Fruit fly (Drosophila melanogaster) whole organism, embryonic: Measurements from ENCODE around the gene simj.

Experiments used
- Ada2b ChIP-seq: fragments of 200-800 bp; sonication (Bioruptor generic); IDR thresholded peaks from 2 replicates; pipeline ENCODE4 v1.3.6; 2022; ENCODE audit warnings: missing biosample characterization, missing genetic modification characterization
- Antp ChIP-seq: fragments of 200-800 bp; sonication (Bioruptor generic); optimal IDR thresholded peaks from 3 replicates; lab custom pipeline; 2016; ENCODE audit warnings: missing biosample characterization, missing genetic modification characterization
- Atf-2 ChIP-seq: fragments of 200-800 bp; sonication (Bioruptor generic); optimal IDR thresholded peaks from 2 replicates; lab custom pipeline; 2016; ENCODE audit warnings: missing biosample characterization, missing genetic modification characterization
- CG10366 ChIP-seq: fragments of 200-800 bp; sonication (Bioruptor generic); IDR thresholded peaks from 2 replicates; pipeline ENCODE4 v1.3.6; 2022; ENCODE audit warnings: missing biosample characterization, missing genetic modification characterization
- CG11723 ChIP-seq: fragments of 200-800 bp; sonication (Bioruptor generic); optimal IDR thresholded peaks from 2 replicates; lab custom pipeline; 2017; ENCODE audit warnings: missing biosample characterization, mild to moderate bottlenecking, missing genetic modification characterization
- CG12104 ChIP-seq: fragments of 200-800 bp; sonication (Bioruptor generic); optimal IDR thresholded peaks from 3 replicates; lab custom pipeline; 2016; ENCODE audit warnings: missing biosample characterization, missing genetic modification characterization
- CG15601 ChIP-seq: fragments of 200-800 bp; sonication (Bioruptor generic); optimal IDR thresholded peaks from 3 replicates; lab custom pipeline; 2019; ENCODE audit warnings: missing biosample characterization, mild to moderate bottlenecking, missing genetic modification characterization, moderate library complexity
- CG1603 ChIP-seq: fragments of 200-800 bp; sonication (Bioruptor generic); optimal IDR thresholded peaks from 2 replicates; lab custom pipeline; 2019; ENCODE audit warnings: missing biosample characterization, mild to moderate bottlenecking, missing genetic modification characterization, moderate library complexity
- CG16815 ChIP-seq: fragments of 200-800 bp; sonication (Bioruptor generic); optimal IDR thresholded peaks from 3 replicates; lab custom pipeline; 2017; ENCODE audit warnings: missing biosample characterization, mild to moderate bottlenecking, missing genetic modification characterization
- CG17359 ChIP-seq: fragments of 200-800 bp; sonication (Bioruptor generic); optimal IDR thresholded peaks from 3 replicates; lab custom pipeline; 2018; ENCODE audit warnings: missing biosample characterization, mild to moderate bottlenecking, missing genetic modification characterization, moderate library complexity
- CG2120 ChIP-seq: fragments of 200-800 bp; sonication (Bioruptor generic); optimal IDR thresholded peaks from 3 replicates; lab custom pipeline; 2016; ENCODE audit warnings: missing biosample characterization, missing genetic modification characterization
- CG2712 ChIP-seq: fragments of 200-800 bp; optimal IDR thresholded peaks from 3 replicates; lab custom pipeline; 2019; ENCODE audit warnings: missing biosample characterization, mild to moderate bottlenecking, missing genetic modification characterization, moderate library complexity
- CG30020 ChIP-seq: fragments of 200-800 bp; optimal IDR thresholded peaks from 2 replicates; lab custom pipeline; 2019; ENCODE audit warnings: missing biosample characterization, mild to moderate bottlenecking, missing genetic modification characterization, moderate library complexity
- CG31365 ChIP-seq: fragments of 200-800 bp; sonication (Bioruptor generic); optimal IDR thresholded peaks from 2 replicates; lab custom pipeline; 2018; ENCODE audit warnings: missing biosample characterization, mild to moderate bottlenecking, missing genetic modification characterization
- CG4820 ChIP-seq: fragments of 200-800 bp; sonication (Bioruptor generic); optimal IDR thresholded peaks from 3 replicates; lab custom pipeline; 2016; ENCODE audit warnings: missing biosample characterization, missing genetic modification characterization
- CG7357 ChIP-seq: fragments of 200-800 bp; sonication (Bioruptor generic); IDR thresholded peaks from 3 replicates; pipeline ENCODE4 v1.3.6; 2022; ENCODE audit warnings: missing biosample characterization, missing genetic modification characterization
- CG7786 ChIP-seq: fragments of 200-800 bp; sonication (Bioruptor generic); optimal IDR thresholded peaks from 2 replicates; lab custom pipeline; 2016; ENCODE audit warnings: missing biosample characterization, missing genetic modification characterization
- CG7839 ChIP-seq: fragments of 200-800 bp; sonication (Bioruptor generic); optimal IDR thresholded peaks from 3 replicates; lab custom pipeline; 2018; ENCODE audit warnings: missing biosample characterization, mild to moderate bottlenecking, missing genetic modification characterization, moderate library complexity
- CG8359 ChIP-seq: fragments of 200-800 bp; sonication (Bioruptor generic); optimal IDR thresholded peaks from 2 replicates; lab custom pipeline; 2017; ENCODE audit warnings: missing biosample characterization, mild to moderate bottlenecking, missing genetic modification characterization, borderline replicate concordance
- CG8924 ChIP-seq: fragments of 200-800 bp; optimal IDR thresholded peaks from 3 replicates; lab custom pipeline; 2019; ENCODE audit warnings: missing biosample characterization, mild to moderate bottlenecking, missing genetic modification characterization, moderate library complexity
- CG8944 ChIP-seq: fragments of 200-800 bp; sonication (Bioruptor generic); optimal IDR thresholded peaks from 3 replicates; lab custom pipeline; 2016; ENCODE audit warnings: missing biosample characterization, missing genetic modification characterization
- CG9215 ChIP-seq: fragments of 200-800 bp; sonication (Bioruptor generic); IDR thresholded peaks from 2 replicates; pipeline ENCODE4 v1.3.6; 2022; ENCODE audit warnings: missing biosample characterization, missing genetic modification characterization
- CG9797 ChIP-seq: fragments of 200-800 bp; sonication (Bioruptor generic); optimal IDR thresholded peaks from 3 replicates; lab custom pipeline; 2018; ENCODE audit warnings: missing biosample characterization, mild to moderate bottlenecking, missing genetic modification characterization
- CTCF ChIP-seq: fragments of 200-800 bp; sonication (Bioruptor generic); optimal IDR thresholded peaks from 2 replicates; lab custom pipeline; 2017; ENCODE audit warnings: missing biosample characterization, mild to moderate bottlenecking, missing genetic modification characterization, moderate library complexity
- CoRest ChIP-seq: fragments of 200-800 bp; sonication (Bioruptor generic); optimal IDR thresholded peaks from 3 replicates; lab custom pipeline; 2018; ENCODE audit warnings: missing biosample characterization, mild to moderate bottlenecking, missing genetic modification characterization, moderate library complexity
- D19A ChIP-seq: fragments of 200-800 bp; optimal IDR thresholded peaks from 3 replicates; lab custom pipeline; 2019; ENCODE audit warnings: missing biosample characterization, mild to moderate bottlenecking, missing genetic modification characterization, moderate library complexity
- Dad ChIP-seq: fragments of 200-800 bp; sonication (Bioruptor generic); optimal IDR thresholded peaks from 3 replicates; lab custom pipeline; 2016; ENCODE audit warnings: missing biosample characterization, missing genetic modification characterization
- Drgx ChIP-seq: fragments of 200-800 bp; sonication (Bioruptor generic); IDR thresholded peaks from 2 replicates; pipeline ENCODE4 v1.3.6; 2022; ENCODE audit warnings: missing biosample characterization, missing genetic modification characterization
- ERR ChIP-seq: fragments of 200-800 bp; sonication (Bioruptor generic); optimal IDR thresholded peaks from 2 replicates; lab custom pipeline; 2016; ENCODE audit warnings: missing biosample characterization, missing genetic modification characterization
- HLHmδ ChIP-seq: fragments of 200-800 bp; sonication (Bioruptor generic); optimal IDR thresholded peaks from 2 replicates; lab custom pipeline; 2018; ENCODE audit warnings: missing biosample characterization, mild to moderate bottlenecking, missing genetic modification characterization, moderate library complexity
- MTF-1 ChIP-seq: fragments of 200-800 bp; sonication (Bioruptor generic); optimal IDR thresholded peaks from 2 replicates; lab custom pipeline; 2018; ENCODE audit warnings: missing biosample characterization, mild to moderate bottlenecking, missing genetic modification characterization, borderline replicate concordance
- Mrtf ChIP-seq: fragments of 200-800 bp; sonication (Bioruptor generic); IDR thresholded peaks from 3 replicates; pipeline ENCODE4 v1.3.6; 2022; ENCODE audit warnings: missing biosample characterization, missing genetic modification characterization
- NfI ChIP-seq: fragments of 200-800 bp; sonication (Bioruptor generic); optimal IDR thresholded peaks from 3 replicates; lab custom pipeline; 2018; ENCODE audit warnings: missing biosample characterization, mild to moderate bottlenecking, missing genetic modification characterization, moderate library complexity
- Ptx1 ChIP-seq: fragments of 200-800 bp; sonication (Bioruptor generic); IDR thresholded peaks from 2 replicates; pipeline ENCODE4 v1.3.6; 2022; ENCODE audit warnings: missing biosample characterization, missing genetic modification characterization
- ato ChIP-seq: fragments of 200-800 bp; sonication (Bioruptor generic); IDR thresholded peaks from 2 replicates; pipeline ENCODE4 v1.3.6; 2022; ENCODE audit warnings: missing biosample characterization, missing genetic modification characterization; ENCODE audit not compliant: partially characterized antibody
- chinmo ChIP-seq: fragments of 200-800 bp; sonication (Bioruptor generic); IDR thresholded peaks from 4 replicates; pipeline ENCODE4 v1.3.6; 2022; ENCODE audit warnings: missing biosample characterization, missing genetic modification characterization; ENCODE audit not compliant: partially characterized antibody
- crol ChIP-seq: fragments of 200-800 bp; sonication (Bioruptor generic); IDR thresholded peaks from 2 replicates; pipeline ENCODE4 v1.3.6; 2022; ENCODE audit warnings: missing biosample characterization, missing genetic modification characterization
- dmrt99B ChIP-seq: fragments of 200-800 bp; sonication (Bioruptor generic); optimal IDR thresholded peaks from 2 replicates; lab custom pipeline; 2018; ENCODE audit warnings: missing biosample characterization, mild to moderate bottlenecking, missing genetic modification characterization, moderate library complexity
- gce ChIP-seq: fragments of 200-800 bp; sonication (Bioruptor generic); IDR thresholded peaks from 3 replicates; pipeline ENCODE4 v1.3.6; 2022; ENCODE audit warnings: missing biosample characterization, missing genetic modification characterization
- grau ChIP-seq: fragments of 200-800 bp; optimal IDR thresholded peaks from 3 replicates; lab custom pipeline; 2019; ENCODE audit warnings: missing biosample characterization, mild to moderate bottlenecking, missing genetic modification characterization, moderate library complexity
- her ChIP-seq: fragments of 200-800 bp; sonication (Bioruptor generic); optimal IDR thresholded peaks from 2 replicates; lab custom pipeline; 2016; ENCODE audit warnings: missing biosample characterization, missing genetic modification characterization
- ind ChIP-seq: fragments of 200-800 bp; sonication (Bioruptor generic); optimal IDR thresholded peaks from 3 replicates; lab custom pipeline; 2016; ENCODE audit warnings: missing biosample characterization, missing genetic modification characterization
- jumu ChIP-seq: fragments of 200-800 bp; sonication (Bioruptor generic); optimal IDR thresholded peaks from 3 replicates; lab custom pipeline; 2016; ENCODE audit warnings: missing biosample characterization, missing genetic modification characterization
- lbe ChIP-seq: fragments of 200-800 bp; sonication (Bioruptor generic); optimal IDR thresholded peaks from 2 replicates; lab custom pipeline; 2016; ENCODE audit warnings: missing biosample characterization, mild to moderate bottlenecking, missing genetic modification characterization
- lola ChIP-seq, 3 experiments: fragments of >200 bp in 2 of 3; fragments of 200-800 bp in 1 of 3; sonication (Bioruptor generic) in 1 of 3; optimal IDR thresholded peaks; 2 replicates each; lab custom pipeline; 2017 to 2019; ENCODE audit warnings: missing biosample characterization in 3 of 3, missing genetic modification characterization in 3 of 3, mild to moderate bottlenecking in 1 of 3, moderate library complexity in 1 of 3
- otp ChIP-seq: fragments of 200-800 bp; sonication (Bioruptor generic); IDR thresholded peaks from 3 replicates; pipeline ENCODE4, ENCODE4 v1.3.6; 2022; ENCODE audit warnings: missing biosample characterization, missing genetic modification characterization
- pzg ChIP-seq: fragments of 200-800 bp; sonication (Bioruptor generic); optimal IDR thresholded peaks from 3 replicates; lab custom pipeline; 2018; ENCODE audit warnings: missing biosample characterization, mild to moderate bottlenecking, missing genetic modification characterization, moderate library complexity
- rib ChIP-seq: fragments of 200-800 bp; sonication (Bioruptor generic); IDR thresholded peaks from 2 replicates; pipeline ENCODE4 v1.3.6; 2022; ENCODE audit warnings: missing biosample characterization, missing genetic modification characterization
- sisA ChIP-seq: fragments of 200-800 bp; sonication (Bioruptor generic); IDR thresholded peaks from 2 replicates; pipeline ENCODE4 v1.3.6; 2022; ENCODE audit warnings: missing biosample characterization, missing genetic modification characterization
- slbo ChIP-seq: fragments of 200-800 bp; sonication (Bioruptor generic); IDR thresholded peaks from 2 replicates; pipeline ENCODE4 v1.3.6; 2022; ENCODE audit warnings: missing biosample characterization, missing genetic modification characterization
- sqz ChIP-seq: fragments of 200-800 bp; sonication (Bioruptor generic); optimal IDR thresholded peaks from 3 replicates; lab custom pipeline; 2018; ENCODE audit warnings: missing biosample characterization, mild to moderate bottlenecking, missing genetic modification characterization
- tin ChIP-seq: fragments of 200-800 bp; sonication (Bioruptor generic); optimal IDR thresholded peaks from 3 replicates; lab custom pipeline; 2016; ENCODE audit warnings: missing biosample characterization, missing genetic modification characterization

simj gene

dm6 chr3L:10683899-10684340, 19.4 kb downstream of the simj start (continued):
- TF ChIP-seq Drgx (GFP tag; lab: Robert Waterston, UW): peak; percentile 83
- TF ChIP-seq CG12104 (GFP tag; lab: Kevin White, UChicago): peak; percentile 62
- TF ChIP-seq CG31365: no peak
- TF ChIP-seq CG9797 (GFP tag; lab: Kevin White, UChicago): no peak
- peak; percentile 83 for TF ChIP-seq jumu (GFP tag; lab: Kevin White, UChicago)
- TF ChIP-seq CG10366: peak; percentile 57
- peak; percentile 56 for TF ChIP-seq slbo
- TF ChIP-seq Mrtf (GFP tag; lab: Robert Waterston, UW): peak; percentile 64; the same call in 2 of the 3 replicates
- TF ChIP-seq Ada2b (GFP tag; lab: Robert Waterston, UW): peak; percentile 59
- no peak for TF ChIP-seq pzg (GFP tag; lab: Kevin White, UChicago)
- TF ChIP-seq CG7839 (tag; lab: Kevin White, UChicago): peak; percentile 86
- peak; percentile 69 for TF ChIP-seq CoRest (tag; lab: Kevin White, UChicago)
- TF ChIP-seq otp (GFP tag; lab: Robert Waterston, UW): peak; percentile 60; the same call in 1 of the 3 replicates
- TF ChIP-seq Dad (GFP tag; lab: Kevin White, UChicago): peak; percentile 14
- peak; percentile 63 for TF ChIP-seq CG2712 (tag; lab: Kevin White, UChicago)
- TF ChIP-seq CG9215 (GFP tag; lab: Robert Waterston, UW): peak; percentile 68
- TF ChIP-seq chinmo (GFP tag; lab: Robert Waterston, UW): no peak
- peak; percentile 86 for TF ChIP-seq dmrt99B (tag; lab: Kevin White, UChicago)
- TF ChIP-seq HLHmδ (GFP tag; lab: Kevin White, UChicago): no peak
- TF ChIP-seq NfI (GFP tag; lab: Kevin White, UChicago): peak; percentile 46
- TF ChIP-seq CG11723: peak; percentile 21
- peak; percentile 22 for TF ChIP-seq ERR (GFP tag; lab: Kevin White, UChicago)
- TF ChIP-seq Atf-2 (GFP tag; lab: Kevin White, UChicago): peak; percentile 39
- peak; percentile 70 for TF ChIP-seq Antp (GFP tag; lab: Kevin White, UChicago)
- TF ChIP-seq CG7786 (GFP tag; lab: Kevin White, UChicago): peak; percentile 57
- TF ChIP-seq CG7357 (GFP tag; lab: Robert Waterston, UW): peak; percentile 62; the same call in 1 of the 3 replicates
- TF ChIP-seq sisA (GFP tag; lab: Robert Waterston, UW): peak; percentile 80
- TF ChIP-seq CG15601 (tag; lab: Kevin White, UChicago): peak; percentile 15
- TF ChIP-seq CG4820 (GFP tag; lab: Kevin White, UChicago): peak; percentile 64
- peak in 1 of 3 experiments; percentile 23 for TF ChIP-seq lola (GFP tag; optimal IDR thresholded peaks at IDR 0.05; lab: Kevin White, UChicago)
- peak; percentile 34 for TF ChIP-seq CG8359
- peak; percentile 9 for TF ChIP-seq CTCF (GFP tag; lab: Kevin White, UChicago)
- peak; percentile 80 for TF ChIP-seq CG17359 (tag; lab: Kevin White, UChicago)
- peak; percentile 52 for TF ChIP-seq MTF-1
- TF ChIP-seq Ptx1 (GFP tag; lab: Robert Waterston, UW): peak; percentile 84
- TF ChIP-seq rib (GFP tag; lab: Robert Waterston, UW): 0 out of 2 replicates have a peak, but pooled peaks have one; percentile 26
- TF ChIP-seq CG1603 (tag; lab: Kevin White, UChicago): peak; percentile 51

DNA sequence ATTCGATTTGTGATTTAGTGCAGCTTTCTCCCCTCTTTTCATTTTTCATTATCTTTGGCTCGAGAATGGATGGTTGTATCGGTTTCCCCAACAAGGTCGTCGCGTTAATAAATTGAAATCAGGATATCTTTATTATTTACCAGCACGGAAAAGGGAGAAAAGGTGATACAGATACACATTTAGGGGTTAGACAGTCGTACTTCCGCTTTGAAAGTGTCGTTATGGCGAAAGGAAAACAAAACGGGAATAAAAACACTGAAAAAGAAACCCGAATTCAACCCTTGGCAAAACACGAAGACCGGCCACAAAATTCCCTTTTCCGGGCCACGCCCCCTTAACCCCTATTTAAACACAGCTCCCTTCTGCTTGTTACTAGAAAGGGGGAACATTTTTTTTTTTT, 20.0 kb downstream of the simj start:
- no peak for TF ChIP-seq crol (GFP tag; lab: Robert Waterston, UW)
- TF ChIP-seq CG8924 (tag; lab: Kevin White, UChicago): no peak
- TF ChIP-seq CG30020: no peak
- TF ChIP-seq lbe (GFP tag; lab: Kevin White, UChicago): no peak
- TF ChIP-seq pzg (GFP tag; lab: Kevin White, UChicago): no peak
- TF ChIP-seq sqz (GFP tag; lab: Kevin White, UChicago): peak; percentile 41
- TF ChIP-seq ind (GFP tag; lab: Kevin White, UChicago): no peak
- no peak for TF ChIP-seq grau
- peak; percentile 79 for TF ChIP-seq D19A (tag; lab: Kevin White, UChicago)
- TF ChIP-seq CG8944 (GFP tag; lab: Kevin White, UChicago): no peak
- no peak for TF ChIP-seq ato
- no peak for TF ChIP-seq CG2120 (GFP tag; lab: Kevin White, UChicago)
- TF ChIP-seq her: no peak
- TF ChIP-seq tin (GFP tag; lab: Kevin White, UChicago): no peak
- TF ChIP-seq CG16815 (GFP tag; lab: Kevin White, UChicago): no peak
- no peak for TF ChIP-seq gce
